Fruit fly (Drosophila melanogaster): Measurements from ENCODE around the gene Amnionless.

Gene Amnionless

DNA sequence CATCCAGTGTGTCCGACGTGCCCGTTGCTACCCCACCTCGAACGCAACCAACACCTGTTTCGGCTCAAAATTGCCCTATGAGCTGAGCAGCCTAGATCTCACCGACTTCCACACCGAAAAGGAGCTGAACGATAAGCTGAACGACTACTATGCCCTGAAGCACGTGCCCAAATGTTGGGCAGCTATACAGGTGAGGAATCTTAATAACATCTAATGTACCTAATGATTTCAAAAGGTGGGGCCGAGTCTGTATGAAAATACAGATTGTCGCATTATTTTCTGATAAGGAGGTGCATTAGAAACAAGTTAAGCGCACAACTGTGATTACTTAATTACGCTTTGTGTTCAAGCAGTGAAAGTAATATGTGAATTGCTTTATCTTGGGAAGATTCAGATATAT, 10.8 kb downstream of the Amnionless start, which contains the start of gene CG17078:
Gene CG17078, minus strand, starts transcription at position 101 of the 400 bp plus-strand sequence.
- TF ChIP-seq CG8478 (optimal IDR thresholded peaks at IDR 0.05): no peak
- no peak for TF ChIP-seq CTCF (optimal IDR thresholded peaks at IDR 0.05)

DNA sequence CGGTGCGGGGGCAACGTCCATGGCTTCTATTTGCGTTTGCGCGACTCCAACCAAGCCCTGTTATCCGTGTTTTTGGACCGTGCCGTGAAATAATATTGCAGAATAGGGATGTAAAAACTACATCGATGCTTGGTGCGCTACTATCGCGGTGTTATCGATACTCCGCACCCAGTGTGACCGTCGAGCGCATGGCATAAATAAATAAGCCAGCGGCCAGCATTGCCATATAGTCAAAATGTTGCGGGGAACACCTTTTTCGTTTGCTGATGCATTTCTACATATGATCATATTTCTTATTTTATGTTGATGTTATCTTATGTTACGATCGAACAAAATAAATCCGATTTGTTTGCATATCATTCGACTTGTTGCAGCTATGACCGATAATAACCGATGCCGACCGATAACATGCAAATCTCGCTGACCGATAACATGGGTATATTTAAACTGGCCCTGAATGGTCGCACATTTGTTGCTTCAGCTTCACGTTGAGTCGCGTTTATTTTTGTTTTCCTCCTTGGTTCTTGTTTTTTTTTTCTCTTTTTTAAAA, 11.7 kb downstream of the Amnionless start, which contains the start of gene smo:
Gene smo, plus strand, starts transcription at position 461 of the 550 bp plus-strand sequence.
- TF ChIP-seq CTCF (optimal IDR thresholded peaks at IDR 0.05): peak; percentile 32 to 54
- TF ChIP-seq CG8478 (optimal IDR thresholded peaks at IDR 0.05): no peak

DNA sequence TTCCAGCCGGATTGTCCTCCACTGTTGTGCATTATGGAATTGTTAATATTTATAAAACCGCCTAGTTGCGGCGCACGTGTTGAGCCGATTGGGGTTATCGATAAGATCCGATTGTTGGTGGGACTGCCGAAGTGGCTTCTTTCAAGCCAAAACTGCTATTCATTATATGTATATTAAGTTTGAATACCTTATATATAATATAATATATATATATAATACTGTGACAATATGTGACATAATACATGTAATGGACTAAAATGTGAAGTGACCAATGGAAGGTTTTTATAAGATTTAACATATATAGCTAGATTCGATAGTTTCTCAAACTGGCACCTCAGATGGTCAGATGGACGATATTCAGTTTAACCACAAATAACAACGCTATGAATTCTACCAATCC, 15.3 kb downstream of the Amnionless start, which contains the start of the genes mbm and CG11555:
Gene mbm, minus strand, starts transcription at position 113 of the 400 bp plus-strand sequence.
Gene CG11555, plus strand, starts transcription at position 234 of the 400 bp plus-strand sequence.
- TF ChIP-seq CG8478 (optimal IDR thresholded peaks at IDR 0.05) (no peak), CTCF (optimal IDR thresholded peaks at IDR 0.05) (no peak)

DNA sequence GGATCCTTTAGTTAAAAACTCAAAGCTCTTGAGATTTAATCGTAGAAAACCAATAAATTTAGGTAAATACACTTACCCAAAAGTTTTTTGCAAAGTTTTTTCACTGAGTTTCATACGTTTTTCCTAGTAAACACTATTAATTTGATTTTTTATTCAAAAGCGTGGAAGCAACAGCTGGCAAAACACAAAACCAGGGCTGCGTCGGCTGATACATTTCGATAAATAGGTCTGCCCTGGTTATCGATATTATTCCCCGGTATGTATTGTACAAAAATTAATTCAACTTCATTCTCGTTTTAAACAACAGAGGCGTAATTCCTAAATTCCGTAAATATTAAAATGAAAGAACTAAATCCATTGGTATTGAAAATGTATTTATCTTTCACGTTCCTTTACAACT, 17.4 kb downstream of the Amnionless start, which contains the start of gene Dus1:
Gene Dus1, minus strand, starts transcription at position 192 of the 400 bp plus-strand sequence.
- no peak for TF ChIP-seq CG8478 (optimal IDR thresholded peaks at IDR 0.05)
- TF ChIP-seq CTCF (optimal IDR thresholded peaks at IDR 0.05): no peak

DNA sequence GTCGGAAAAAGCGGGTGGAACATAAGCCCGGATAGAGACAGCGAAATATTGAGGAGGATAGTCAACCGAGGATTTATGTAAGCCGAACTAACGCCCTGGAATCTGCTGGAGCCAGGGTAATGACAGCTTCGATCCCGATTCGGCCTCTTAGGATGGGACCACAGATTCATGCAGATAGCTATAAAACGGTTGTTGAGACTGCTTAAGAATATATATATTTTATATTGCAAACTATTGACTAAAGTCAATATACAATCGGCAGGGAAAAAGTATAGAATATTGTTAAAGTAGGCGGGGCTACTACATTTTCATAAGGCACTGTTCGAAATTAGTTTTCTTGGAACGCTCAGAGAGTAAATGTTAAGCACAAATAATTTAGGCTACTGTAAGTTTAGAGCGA, 20.2 kb downstream of the Amnionless start, which contains the start of gene CG3345:
Gene CG3345, plus strand, starts transcription at position 301 of the 400 bp plus-strand sequence.
- TF ChIP-seq CG8478 (optimal IDR thresholded peaks at IDR 0.05): no peak
- TF ChIP-seq CTCF (optimal IDR thresholded peaks at IDR 0.05): no peak

DNA sequence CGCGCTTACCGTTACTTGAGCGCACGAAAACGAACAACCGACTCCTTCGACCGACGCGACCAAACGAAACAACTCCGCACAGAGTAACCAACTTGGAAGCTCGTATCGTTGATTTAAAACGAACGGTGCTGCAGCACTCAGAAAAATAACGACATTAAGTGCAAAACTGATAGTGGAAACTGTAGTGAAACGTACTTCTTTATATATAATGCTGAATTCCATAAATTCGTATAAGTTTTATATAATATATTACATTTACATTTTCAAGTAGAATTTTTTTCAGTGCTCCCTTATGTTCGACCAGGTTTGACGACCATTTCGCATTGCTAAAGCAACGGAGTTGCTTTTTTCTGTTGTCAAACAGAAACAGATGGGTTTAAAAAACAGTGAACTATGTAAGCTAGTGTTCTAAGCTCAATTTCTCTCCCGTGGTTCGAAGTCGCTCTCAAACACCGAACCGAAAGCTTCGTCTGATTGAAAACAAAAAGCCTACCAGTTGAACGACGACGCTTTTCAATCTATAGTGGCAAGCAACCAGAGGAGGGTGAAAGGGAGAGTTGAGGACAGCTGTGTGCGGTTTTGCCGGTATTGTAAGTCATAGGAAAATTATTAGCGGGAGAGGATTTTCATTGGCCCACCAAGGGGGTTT, 21.4 kb downstream of the Amnionless start, which contains the start of gene CG17075:
Gene CG17075, minus strand, starts transcription at position 65 of the 649 bp plus-strand sequence.
- TF ChIP-seq CG8478 (optimal IDR thresholded peaks at IDR 0.05) (no peak), CTCF (optimal IDR thresholded peaks at IDR 0.05) (no peak)

DNA sequence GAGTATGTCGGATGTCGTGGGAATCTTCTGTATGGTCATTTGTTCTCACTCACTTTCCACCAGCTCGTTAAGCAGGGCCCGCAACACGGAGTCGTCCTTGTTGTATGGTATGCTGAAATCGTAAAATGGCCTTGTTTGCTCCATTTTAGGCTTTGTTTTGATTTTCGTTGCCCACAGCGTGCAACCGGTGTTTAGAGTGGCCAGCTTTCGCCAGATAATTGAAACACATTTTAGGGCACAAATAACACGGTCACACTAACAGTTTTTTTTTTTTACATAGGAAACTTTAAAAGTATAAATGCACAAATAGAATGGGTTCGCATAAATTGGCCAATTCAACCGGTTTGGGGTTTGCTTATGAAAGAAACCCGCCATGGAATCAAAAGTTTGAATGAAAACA, 36.8 kb downstream of the Amnionless start, which contains the start of gene Rpp30:
Gene Rpp30, minus strand, starts transcription at position 200 of the 400 bp plus-strand sequence.
- peak in 1 of 2 experiments; percentile 21 for TF ChIP-seq CTCF (optimal IDR thresholded peaks at IDR 0.05)
- no peak for TF ChIP-seq CG8478 (optimal IDR thresholded peaks at IDR 0.05)

DNA sequence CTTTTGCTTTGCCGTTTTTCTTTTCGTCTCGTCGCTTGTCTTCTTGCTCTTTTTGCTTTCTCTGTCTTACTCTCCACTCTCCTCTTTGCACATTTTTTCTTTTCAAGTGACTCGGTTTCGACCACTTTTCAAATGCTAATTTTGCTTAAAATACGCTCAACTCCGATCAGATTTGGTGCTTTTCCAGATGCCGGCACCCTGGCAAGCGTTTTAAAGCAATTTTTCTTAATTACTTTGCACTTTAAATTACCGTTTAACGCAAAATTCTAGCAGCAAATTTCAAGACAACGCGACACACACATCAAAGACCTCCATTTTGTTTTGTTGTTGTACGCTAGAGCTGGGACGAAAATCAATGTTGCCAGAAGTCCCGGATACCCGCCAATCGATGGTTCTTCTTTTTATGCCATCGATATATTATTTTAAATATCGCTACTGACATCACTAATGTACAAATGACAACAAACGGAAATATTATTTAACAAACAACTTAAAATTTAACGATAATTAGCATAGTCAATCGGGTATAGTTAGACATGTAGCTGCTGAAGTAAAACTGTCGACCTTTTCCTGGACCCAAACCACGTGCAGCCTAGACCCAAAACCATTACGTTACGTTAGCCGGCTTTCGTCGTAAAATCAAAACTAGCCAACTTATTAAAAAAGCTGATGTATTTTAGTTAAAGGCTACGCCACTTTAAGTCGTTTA, 38.3 kb downstream of the Amnionless start, which contains the start of gene kis:
Gene kis, minus strand, starts transcription at position 317 of the 709 bp plus-strand sequence.
- TF ChIP-seq CTCF (optimal IDR thresholded peaks at IDR 0.05) (peak; percentile 29 to 50), CG8478 (optimal IDR thresholded peaks at IDR 0.05) (no peak)

DNA sequence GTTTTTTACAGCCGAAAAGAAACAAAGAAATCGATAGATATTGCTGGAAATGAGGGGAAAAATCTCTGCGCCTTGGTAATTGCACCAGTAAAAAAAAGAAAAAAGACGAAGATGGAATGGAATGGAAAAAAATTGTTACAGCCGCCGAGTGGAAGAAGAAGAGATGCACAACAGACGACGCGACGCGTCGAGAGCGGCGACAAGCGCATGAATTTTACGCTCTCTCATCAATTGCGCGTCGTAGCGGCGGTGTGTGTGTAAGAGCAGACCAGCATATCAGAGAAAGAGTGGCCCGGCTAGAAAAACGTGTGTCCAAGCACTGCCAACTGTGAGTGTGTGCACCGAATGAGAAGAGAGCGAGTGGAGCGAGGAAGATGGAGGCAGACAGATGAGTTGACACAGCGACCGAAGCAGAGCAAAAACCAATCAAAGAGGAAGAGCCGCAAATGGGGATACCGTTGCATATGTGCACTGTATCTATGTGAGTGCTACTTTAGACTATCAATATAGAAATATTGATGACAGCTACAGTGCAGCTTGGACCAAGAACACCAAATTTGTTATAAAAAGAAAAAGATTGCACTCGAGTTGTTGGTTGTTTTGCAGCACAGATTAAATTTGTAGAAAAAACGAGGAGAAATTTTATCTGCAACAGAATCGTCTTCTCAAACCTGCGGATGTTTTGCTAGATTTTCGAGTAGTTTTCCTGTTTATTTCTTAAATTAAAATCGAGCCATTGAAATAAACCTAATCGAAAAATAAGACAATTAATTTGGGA, 39.7 kb downstream of the Amnionless start:
- TF ChIP-seq CTCF (optimal IDR thresholded peaks at IDR 0.05) (no peak), CG8478 (optimal IDR thresholded peaks at IDR 0.05) (no peak)

DNA sequence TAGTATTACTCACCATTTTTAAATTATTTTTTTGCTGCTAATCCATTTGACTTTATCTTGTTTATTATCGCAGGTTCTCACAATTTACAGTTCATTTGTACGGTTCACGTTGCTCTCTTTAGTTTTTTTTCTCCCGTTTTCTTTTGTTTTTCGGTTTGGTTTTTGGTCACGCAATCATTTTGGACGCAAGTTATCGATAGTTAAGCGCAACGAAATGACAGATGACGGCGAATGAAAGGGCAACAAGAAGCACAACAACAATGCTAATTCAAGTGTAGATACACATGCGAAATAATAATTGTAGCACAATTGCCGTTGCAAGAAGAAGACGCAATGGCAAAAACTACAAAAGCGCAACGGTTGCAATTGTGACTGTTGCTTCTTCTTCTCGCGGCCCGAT, 40.4 kb downstream of the Amnionless start:
- TF ChIP-seq CTCF (optimal IDR thresholded peaks at IDR 0.05): no peak
- TF ChIP-seq CG8478 (optimal IDR thresholded peaks at IDR 0.05): no peak

DNA sequence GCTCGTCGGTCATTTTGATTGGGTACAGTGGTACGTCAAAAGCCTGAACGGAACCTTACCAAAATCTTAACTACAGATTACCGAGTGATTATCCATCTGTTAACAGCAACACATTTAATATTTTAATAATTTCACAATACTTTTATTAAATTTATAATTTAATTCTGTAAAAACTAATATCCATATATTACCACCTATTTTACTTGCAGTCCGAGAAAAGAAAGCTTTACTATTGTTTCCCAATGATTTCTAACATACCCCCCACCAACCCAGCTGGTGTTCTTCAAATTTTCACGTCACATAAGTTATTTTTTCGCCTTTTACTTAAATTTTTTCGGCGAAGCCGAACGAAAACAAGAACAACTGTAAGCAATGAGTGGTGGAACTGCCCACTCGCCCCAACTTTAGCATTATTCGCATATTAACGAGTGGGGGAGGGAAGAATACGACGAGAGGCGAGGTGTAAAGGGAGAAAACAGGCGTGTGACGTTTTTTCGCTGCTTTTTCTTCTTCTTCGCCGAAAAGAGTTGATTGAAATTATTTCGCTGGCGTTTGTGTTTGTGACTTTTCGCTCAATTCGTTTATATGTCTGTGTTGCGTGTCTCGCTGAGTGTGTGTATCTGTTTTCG, 41.0 kb downstream of the Amnionless start:
- no peak for TF ChIP-seq CG8478 (optimal IDR thresholded peaks at IDR 0.05)
- no peak for TF ChIP-seq CTCF (optimal IDR thresholded peaks at IDR 0.05)

DNA sequence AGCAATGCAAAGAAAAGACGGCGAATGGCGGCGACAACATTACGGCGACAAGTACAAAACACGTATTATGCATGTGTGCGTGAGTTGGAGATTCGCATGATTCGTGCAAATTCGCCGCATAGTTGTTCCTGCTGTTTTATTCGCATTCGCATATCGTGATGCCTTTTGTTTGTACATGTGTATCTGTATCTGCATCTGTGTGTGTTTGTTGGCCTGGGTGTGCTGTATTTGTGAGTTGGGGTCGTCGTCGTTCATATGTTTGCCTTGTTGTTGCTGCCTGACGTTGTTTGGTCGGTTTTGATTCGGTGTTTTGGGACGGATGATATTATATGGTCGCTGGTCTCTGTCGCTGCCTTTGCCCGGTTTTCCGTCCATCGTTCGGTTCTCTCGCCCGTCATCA, 41.5 kb downstream of the Amnionless start:
- TF ChIP-seq CG8478 (optimal IDR thresholded peaks at IDR 0.05) (no peak), CTCF (optimal IDR thresholded peaks at IDR 0.05) (no peak)

DNA sequence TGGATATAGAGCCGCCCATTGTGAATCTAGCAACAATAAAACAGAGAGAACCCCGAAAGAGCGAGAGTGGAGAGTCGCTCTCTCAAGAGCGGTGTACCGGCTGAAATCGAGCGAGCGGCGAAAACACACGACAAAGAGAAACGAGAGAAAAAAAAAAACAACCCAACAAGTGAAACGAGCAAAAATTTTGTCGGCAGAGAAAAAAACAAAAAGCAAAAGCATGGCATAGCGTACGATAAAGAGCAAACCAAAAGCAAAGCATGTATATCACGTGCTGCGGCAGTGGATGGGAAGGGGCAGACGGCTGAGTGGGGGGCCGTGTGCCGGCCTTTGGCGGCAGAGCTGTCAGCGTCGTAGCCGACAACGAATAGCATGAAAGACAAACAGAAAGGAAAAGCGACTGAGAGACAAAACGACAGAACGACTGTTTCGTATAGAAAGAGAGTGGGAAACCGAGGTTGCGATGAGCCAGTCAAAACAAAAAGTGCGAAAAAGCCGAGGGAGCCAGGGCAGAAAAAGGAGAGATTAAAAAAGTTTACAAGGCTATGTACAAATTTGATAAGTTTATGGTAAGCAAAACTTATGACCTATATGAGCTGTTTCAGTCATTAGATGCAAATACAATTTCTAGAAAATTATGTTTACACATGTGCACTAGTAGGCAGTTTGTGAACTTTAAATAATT, 42.1 kb downstream of the Amnionless start:
- TF ChIP-seq CTCF (optimal IDR thresholded peaks at IDR 0.05) (no peak), CG8478 (optimal IDR thresholded peaks at IDR 0.05) (no peak)

Measured in S2 (cell line).